Fruit fly (Drosophila melanogaster) whole organism, embryonic: ENCODE measurements around the gene CG14088.

Source experiments
- Abd-B ChIP-seq: fragments of 200-800 bp; sonication (Bioruptor generic); optimal IDR thresholded peaks from 2 replicates; lab custom pipeline; 2018; ENCODE audit warnings: missing biosample characterization, mild to moderate bottlenecking, missing genetic modification characterization, moderate library complexity
- Adf1 ChIP-seq: fragments of 200-800 bp; sonication (Bioruptor generic); IDR thresholded peaks from 2 replicates; pipeline ENCODE4 v1.3.6; 2022; ENCODE audit warnings: missing biosample characterization, missing genetic modification characterization
- Atf-2 ChIP-seq: fragments of 200-800 bp; sonication (Bioruptor generic); optimal IDR thresholded peaks from 2 replicates; lab custom pipeline; 2016; ENCODE audit warnings: missing biosample characterization, missing genetic modification characterization
- CG10979 ChIP-seq: fragments of 200-800 bp; sonication (Bioruptor generic); optimal IDR thresholded peaks from 2 replicates; lab custom pipeline; 2018; ENCODE audit warnings: missing biosample characterization, mild to moderate bottlenecking, missing genetic modification characterization, moderate library complexity
- CG11696 ChIP-seq: fragments of 200-800 bp; sonication (Bioruptor generic); IDR thresholded peaks from 2 replicates; pipeline ENCODE4 v1.3.6; 2022; ENCODE audit warnings: missing biosample characterization, missing genetic modification characterization
- CG12219 ChIP-seq: fragments of 200-800 bp; sonication (Bioruptor generic); optimal IDR thresholded peaks from 3 replicates; lab custom pipeline; 2018; ENCODE audit warnings: missing biosample characterization, mild to moderate bottlenecking, missing genetic modification characterization
- CG12299 ChIP-seq: fragments of 200-800 bp; sonication (Bioruptor generic); optimal IDR thresholded peaks from 2 replicates; lab custom pipeline; 2018; ENCODE audit warnings: missing biosample characterization, mild to moderate bottlenecking, missing genetic modification characterization
- CG16779 ChIP-seq: fragments of 200-800 bp; sonication (Bioruptor generic); IDR thresholded peaks from 2 replicates; pipeline ENCODE4 v1.3.6; 2022; ENCODE audit warnings: missing biosample characterization, missing genetic modification characterization
- CG17912 ChIP-seq: fragments of 200-800 bp; sonication (Bioruptor generic); optimal IDR thresholded peaks from 2 replicates; lab custom pipeline; 2018; ENCODE audit warnings: missing biosample characterization, mild to moderate bottlenecking, missing genetic modification characterization
- CG3163 ChIP-seq: fragments of 200-800 bp; sonication (Bioruptor generic); optimal IDR thresholded peaks from 3 replicates; lab custom pipeline; 2016; ENCODE audit warnings: missing biosample characterization, missing genetic modification characterization
- CG3407 ChIP-seq: fragments of 200-800 bp; sonication (Bioruptor generic); optimal IDR thresholded peaks from 2 replicates; lab custom pipeline; 2018; ENCODE audit warnings: missing biosample characterization, mild to moderate bottlenecking, missing genetic modification characterization
- CG34422 ChIP-seq: fragments of 200-800 bp; sonication (Bioruptor generic); IDR thresholded peaks from 3 replicates; pipeline ENCODE4 v1.3.6; 2022; ENCODE audit warnings: missing biosample characterization, missing genetic modification characterization
- CG6813 ChIP-seq: fragments of 200-800 bp; sonication (Bioruptor generic); optimal IDR thresholded peaks from 2 replicates; lab custom pipeline; 2017; ENCODE audit warnings: missing biosample characterization, missing genetic modification characterization, mild to moderate bottlenecking, moderate library complexity, missing genetic modification reagents
- CG7357 ChIP-seq: fragments of 200-800 bp; sonication (Bioruptor generic); IDR thresholded peaks from 3 replicates; pipeline ENCODE4 v1.3.6; 2022; ENCODE audit warnings: missing biosample characterization, missing genetic modification characterization
- CG7556 ChIP-seq: fragments of 200-800 bp; sonication (Bioruptor generic); optimal IDR thresholded peaks from 2 replicates; lab custom pipeline; 2017; ENCODE audit warnings: missing biosample characterization, mild to moderate bottlenecking, missing genetic modification characterization
- CG8089 ChIP-seq: fragments of 200-800 bp; sonication (Bioruptor generic); optimal IDR thresholded peaks from 3 replicates; lab custom pipeline; 2016; ENCODE audit warnings: missing biosample characterization, missing genetic modification characterization
- CG8924 ChIP-seq: fragments of 200-800 bp; optimal IDR thresholded peaks from 3 replicates; lab custom pipeline; 2019; ENCODE audit warnings: missing biosample characterization, mild to moderate bottlenecking, missing genetic modification characterization, moderate library complexity
- D19B ChIP-seq: fragments of 200-800 bp; sonication (Bioruptor generic); optimal IDR thresholded peaks from 2 replicates; lab custom pipeline; 2017; ENCODE audit warnings: missing biosample characterization, mild to moderate bottlenecking, missing genetic modification characterization
- Dip2 ChIP-seq: fragments of 200-800 bp; sonication (Bioruptor generic); IDR thresholded peaks from 2 replicates; pipeline ENCODE4 v1.3.6; 2022; ENCODE audit warnings: missing biosample characterization, missing genetic modification characterization
- Doc2 ChIP-seq: fragments of 200-800 bp; sonication (Bioruptor generic); IDR thresholded peaks from 2 replicates; pipeline ENCODE4 v1.3.6; 2022; ENCODE audit warnings: missing biosample characterization, missing genetic modification characterization
- Doc3 ChIP-seq: fragments of 200-800 bp; sonication (Bioruptor generic); IDR thresholded peaks from 3 replicates; pipeline ENCODE4 v1.3.6; 2022; ENCODE audit warnings: missing biosample characterization, missing genetic modification characterization; ENCODE audit not compliant: partially characterized antibody
- Ets97D ChIP-seq: fragments of 200-800 bp; sonication (Bioruptor generic); optimal IDR thresholded peaks from 3 replicates; lab custom pipeline; 2016; ENCODE audit warnings: missing biosample characterization, missing genetic modification characterization
- Fer3 ChIP-seq: fragments of 200-800 bp; sonication (Bioruptor generic); optimal IDR thresholded peaks from 2 replicates; lab custom pipeline; 2018; ENCODE audit warnings: missing biosample characterization, mild to moderate bottlenecking, missing genetic modification characterization, moderate library complexity
- HLHmδ ChIP-seq: fragments of 200-800 bp; sonication (Bioruptor generic); optimal IDR thresholded peaks from 2 replicates; lab custom pipeline; 2018; ENCODE audit warnings: missing biosample characterization, mild to moderate bottlenecking, missing genetic modification characterization, moderate library complexity
- Lpt ChIP-seq: fragments of >200 bp; optimal IDR thresholded peaks from 2 replicates; lab custom pipeline; 2018; ENCODE audit warnings: missing biosample characterization, missing genetic modification characterization
- MBD-R2 ChIP-seq: fragments of 200-800 bp; sonication (Bioruptor generic); IDR thresholded peaks from 2 replicates; pipeline ENCODE4 v1.3.6; 2022; ENCODE audit warnings: missing biosample characterization, missing genetic modification characterization
- Med ChIP-seq: fragments of 200-800 bp; sonication (Bioruptor generic); peaks from one replicate; lab custom pipeline; 2016; ENCODE audit warnings: missing biosample characterization, missing genetic modification characterization, mild to moderate bottlenecking, inconsistent platforms, moderate library complexity
- NFAT ChIP-seq: fragments of 200-800 bp; sonication (Bioruptor generic); IDR thresholded peaks from 2 replicates; pipeline ENCODE4 v1.3.6; 2022; ENCODE audit warnings: missing biosample characterization, missing genetic modification characterization
- Sin3A ChIP-seq: fragments of >200 bp; optimal IDR thresholded peaks from 2 replicates; lab custom pipeline; 2018
- Stat92E ChIP-seq, 3 experiments: fragments of >200 bp in 2 of 3; fragments of 200-800 bp in 1 of 3; sonication (Bioruptor generic) in 1 of 3; optimal IDR thresholded peaks; 2 replicates each; lab custom pipeline; 2017 to 2019; ENCODE audit warnings: missing biosample characterization in 3 of 3, missing genetic modification characterization in 3 of 3, mild to moderate bottlenecking in 1 of 3, moderate library complexity in 1 of 3
- Vsx1 ChIP-seq: fragments of 200-800 bp; sonication (Bioruptor generic); optimal IDR thresholded peaks from 2 replicates; lab custom pipeline; 2017; ENCODE audit warnings: missing biosample characterization, mild to moderate bottlenecking, missing genetic modification characterization, missing genetic modification reagents
- abd-A ChIP-seq: fragments of 200-800 bp; sonication (Bioruptor generic); optimal IDR thresholded peaks from 3 replicates; lab custom pipeline; 2019; ENCODE audit warnings: missing biosample characterization, mild to moderate bottlenecking, missing genetic modification characterization, moderate library complexity
- al ChIP-seq: fragments of 200-800 bp; sonication (Bioruptor generic); IDR thresholded peaks from 2 replicates; pipeline ENCODE4 v1.3.6; 2022; ENCODE audit warnings: missing biosample characterization, missing genetic modification characterization
- bsh ChIP-seq, 2 experiments: fragments of 200-800 bp; sonication (Bioruptor generic); optimal IDR thresholded peaks; 2 replicates each; lab custom pipeline; 2017 to 2018; ENCODE audit warnings: mild to moderate bottlenecking in 2 of 2, missing biosample characterization in 2 of 2, missing genetic modification characterization in 2 of 2, moderate library complexity in 1 of 2
- dati ChIP-seq: fragments of 200-800 bp; sonication (Bioruptor generic); IDR thresholded peaks from 2 replicates; pipeline ENCODE4 v1.3.6; 2022; ENCODE audit warnings: missing biosample characterization, missing genetic modification characterization
- dimm ChIP-seq: fragments of 200-800 bp; sonication (Bioruptor generic); IDR thresholded peaks from 2 replicates; pipeline ENCODE4 v1.3.6; 2022; ENCODE audit warnings: missing biosample characterization, missing genetic modification characterization
- dmrt99B ChIP-seq: fragments of 200-800 bp; sonication (Bioruptor generic); optimal IDR thresholded peaks from 2 replicates; lab custom pipeline; 2018; ENCODE audit warnings: missing biosample characterization, mild to moderate bottlenecking, missing genetic modification characterization, moderate library complexity
- dysf ChIP-seq: fragments of 200-800 bp; sonication (Bioruptor generic); IDR thresholded peaks from 3 replicates; pipeline ENCODE4 v1.3.6; 2022; ENCODE audit warnings: missing biosample characterization, missing genetic modification characterization
- eyg ChIP-seq: fragments of 200-800 bp; sonication (Bioruptor generic); optimal IDR thresholded peaks from 3 replicates; lab custom pipeline; 2016; ENCODE audit warnings: missing biosample characterization, missing genetic modification characterization
- fd102C ChIP-seq: fragments of 200-800 bp; sonication (Bioruptor generic); optimal IDR thresholded peaks from 2 replicates; lab custom pipeline; 2018; ENCODE audit warnings: missing biosample characterization, mild to moderate bottlenecking, missing genetic modification characterization, moderate library complexity
- hth ChIP-seq: fragments of >200 bp; optimal IDR thresholded peaks from 2 replicates; lab custom pipeline; 2017; ENCODE audit warnings: inconsistent platforms
- ind ChIP-seq: fragments of 200-800 bp; sonication (Bioruptor generic); optimal IDR thresholded peaks from 3 replicates; lab custom pipeline; 2016; ENCODE audit warnings: missing biosample characterization, missing genetic modification characterization
- ken ChIP-seq: fragments of 200-800 bp; sonication (Bioruptor generic); IDR thresholded peaks from 3 replicates; pipeline ENCODE4 v1.3.6; 2022; ENCODE audit warnings: missing biosample characterization, missing genetic modification characterization
- knrl ChIP-seq: fragments of 200-800 bp; sonication (Bioruptor generic); IDR thresholded peaks from 3 replicates; pipeline ENCODE4 v1.3.6; 2022; ENCODE audit warnings: missing biosample characterization, missing genetic modification characterization; ENCODE audit not compliant: partially characterized antibody
- lbe ChIP-seq: fragments of 200-800 bp; sonication (Bioruptor generic); optimal IDR thresholded peaks from 2 replicates; lab custom pipeline; 2016; ENCODE audit warnings: missing biosample characterization, mild to moderate bottlenecking, missing genetic modification characterization
- mam ChIP-seq: fragments of 200-800 bp; sonication (Bioruptor generic); optimal IDR thresholded peaks from 3 replicates; lab custom pipeline; 2016; ENCODE audit warnings: missing biosample characterization, missing genetic modification characterization
- nau ChIP-seq: fragments of 200-800 bp; sonication (Bioruptor generic); optimal IDR thresholded peaks from 3 replicates; lab custom pipeline; 2017; ENCODE audit warnings: missing biosample characterization, mild to moderate bottlenecking, missing genetic modification characterization, missing genetic modification reagents
- prd ChIP-seq, 3 experiments: fragments of >200 bp in 2 of 3; fragments of 200-800 bp in 1 of 3; sonication (Bioruptor generic) in 1 of 3; optimal IDR thresholded peaks in 2 of 3; IDR thresholded peaks in 1 of 3; 2 replicates in 2 of 3; 3 replicates in 1 of 3; pipeline versions ENCODE4 v1.3.6 to Lab custom; 2017 to 2022; ENCODE audit warnings: missing biosample characterization in 1 of 3, missing genetic modification characterization in 1 of 3
- run ChIP-seq: fragments of 200-800 bp; sonication (Bioruptor generic); optimal IDR thresholded peaks from 3 replicates; lab custom pipeline; 2018; ENCODE audit warnings: missing biosample characterization, mild to moderate bottlenecking, missing genetic modification characterization
- sens-2 ChIP-seq: fragments of 200-800 bp; sonication (Bioruptor generic); IDR thresholded peaks from 2 replicates; pipeline ENCODE4 v1.3.6; 2022; ENCODE audit warnings: missing biosample characterization, missing genetic modification characterization
- ssp ChIP-seq: fragments of 200-800 bp; sonication (Bioruptor generic); IDR thresholded peaks from 2 replicates; pipeline ENCODE4 v1.3.6; 2022; ENCODE audit warnings: missing biosample characterization, missing genetic modification characterization
- zfh1 ChIP-seq: fragments of 200-800 bp; sonication (Bioruptor generic); IDR thresholded peaks from 3 replicates; pipeline ENCODE4 v1.3.6; 2022; ENCODE audit warnings: missing biosample characterization, missing genetic modification characterization

CG14088 gene

dm6 chr3L:19294235-19294612 lies 23.8 kb upstream of the CG14088 start, which contains the start of gene fal (continued):
- TF ChIP-seq mam (GFP tag; lab: Kevin White, UChicago) (peak; percentile 7), Vsx1 (GFP tag; lab: Kevin White, UChicago) (no peak), CG7357 (GFP tag; lab: Robert Waterston, UW) (no peak), Fer3 (no peak), abd-A (tag; lab: Kevin White, UChicago) (no peak), dmrt99B (tag; lab: Kevin White, UChicago) (no peak), ind (peak; percentile 25), bsh (GFP tag; optimal IDR thresholded peaks at IDR 0.05; lab: Kevin White, UChicago) (no peak), CG7556 (GFP tag; lab: Kevin White, UChicago) (no peak), lbe (GFP tag; lab: Kevin White, UChicago) (no peak), CG16779 (GFP tag; lab: Robert Waterston, UW) (no peak), Ets97D (peak; percentile 85), Doc3 (GFP tag; lab: Robert Waterston, UW) (0 out of 3 replicates have a peak, but pooled peaks have one; percentile 17), ken (GFP tag; lab: Robert Waterston, UW) (peak; percentile 61; the same call in 1 of the 3 replicates), knrl (GFP tag; lab: Robert Waterston, UW) (peak; percentile 62), Dip2 (GFP tag; lab: Robert Waterston, UW) (no peak), Med (GFP tag; lab: Kevin White, UChicago) (no peak), Adf1 (no peak), D19B (GFP tag; lab: Kevin White, UChicago) (no peak), HLHmδ (no peak), hth (lab: Kevin White, UChicago) (no peak), CG8924 (tag; lab: Kevin White, UChicago) (no peak), CG11696 (GFP tag; lab: Robert Waterston, UW) (no peak), run (tag; lab: Kevin White, UChicago) (no peak), CG3163 (GFP tag; lab: Kevin White, UChicago) (no peak), Abd-B (GFP tag; lab: Kevin White, UChicago) (peak; percentile 32), dysf (GFP tag; lab: Robert Waterston, UW) (0 out of 3 replicates have a peak, but pooled peaks have one; percentile 29), dimm (GFP tag; lab: Robert Waterston, UW) (no peak), CG10979 (tag; lab: Kevin White, UChicago) (no peak), CG8089 (GFP tag; lab: Kevin White, UChicago) (no peak), fd102C (GFP tag; lab: Kevin White, UChicago) (no peak), CG12219 (GFP tag; lab: Kevin White, UChicago) (no peak), MBD-R2 (no peak), CG34422 (no peak), zfh1 (GFP tag; lab: Robert Waterston, UW) (no peak), NFAT (GFP tag; lab: Robert Waterston, UW) (0 out of 2 replicates have a peak, but pooled peaks have one; percentile 7), al (no peak), eyg (GFP tag; lab: Kevin White, UChicago) (no peak), sens-2 (GFP tag; lab: Robert Waterston, UW) (no peak), Stat92E (GFP tag; optimal IDR thresholded peaks at IDR 0.05; lab: Kevin White, UChicago) (no peak), CG6813 (no peak), ssp (GFP tag; lab: Robert Waterston, UW) (peak; percentile 34), nau (GFP tag; lab: Kevin White, UChicago) (no peak), dati (GFP tag; lab: Robert Waterston, UW) (no peak), Lpt (no peak), Sin3A (lab: Kevin White, UChicago) (no peak), prd (optimal IDR thresholded peaks at IDR 0.05; lab: Kevin White, UChicago) (no peak), prd (GFP tag; IDR thresholded peaks at IDR 0.05; lab: Robert Waterston, UW) (0 out of 3 replicates have a peak, but pooled peaks have one; percentile 34), CG17912 (GFP tag; lab: Kevin White, UChicago) (no peak), Atf-2 (GFP tag; lab: Kevin White, UChicago) (peak; percentile 20), Doc2 (GFP tag; lab: Robert Waterston, UW) (no peak), CG12299 (no peak), CG3407 (GFP tag; lab: Kevin White, UChicago) (no peak)
